Fruit fly (Drosophila melanogaster): ENCODE results near the gene bru3.
A peak's percentile ranks its signal among the peaks of the same experiment; 100 is the strongest.

bru3 gene

DNA sequence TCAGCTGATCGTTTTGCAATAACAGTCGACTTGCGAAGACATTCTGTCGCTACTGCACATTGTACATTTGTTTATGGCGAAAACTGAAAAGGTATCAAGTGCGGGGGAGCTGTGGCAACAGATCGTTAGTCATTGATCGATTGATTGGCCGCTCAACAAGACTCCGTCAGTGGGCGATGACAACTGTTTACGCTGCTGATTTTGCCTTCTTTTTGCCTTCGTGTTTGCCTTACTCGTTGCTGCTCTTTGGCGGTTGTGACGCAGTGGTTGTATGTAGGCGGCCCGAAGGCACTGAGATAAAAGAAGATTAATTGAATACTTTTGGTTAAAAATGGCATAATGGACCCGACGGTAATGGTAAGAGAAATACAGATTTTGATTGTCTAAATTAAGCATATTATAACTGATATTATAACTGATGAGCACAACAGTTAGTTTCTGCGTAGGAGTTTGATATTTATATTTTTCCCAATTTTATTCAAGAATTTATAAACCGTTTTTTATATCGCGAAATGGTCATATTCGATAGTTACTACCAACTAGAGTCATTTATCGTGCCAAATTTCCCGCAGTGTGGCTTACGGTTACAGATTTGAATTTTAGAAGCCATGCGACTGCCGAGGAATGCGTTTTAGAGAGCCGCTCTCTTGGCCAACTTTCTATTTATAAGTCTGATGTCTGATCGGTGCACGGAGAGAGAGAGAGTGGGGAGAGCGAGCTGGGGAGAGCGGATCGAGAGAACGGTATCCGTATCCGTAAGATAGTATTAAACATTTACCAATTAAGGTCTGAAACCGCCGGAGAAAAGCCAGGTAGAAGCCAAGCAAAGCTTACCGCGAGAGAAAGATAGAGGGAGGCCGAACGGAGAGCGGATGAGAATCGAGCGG is 326.4 kb downstream of the bru3 start (continued):
- TF ChIP-seq btn (GFP tag; optimal IDR thresholded peaks at IDR 0.05) (no peak), CG17361 (GFP tag; IDR thresholded peaks at IDR 0.05) (peak; percentile 95), CG32532 (GFP tag; IDR thresholded peaks at IDR 0.05) (peak; percentile 86), CG33213 (GFP tag; optimal IDR thresholded peaks at IDR 0.05) (peak; percentile 65), CG12769 (tag; optimal IDR thresholded peaks at IDR 0.05) (peak; percentile 39), hbn (GFP tag; IDR thresholded peaks at IDR 0.05; ENCODE audit: partially characterized antibody) (peak; percentile 69; the same call in 1 of the 2 replicates), CG34376 (GFP tag; optimal IDR thresholded peaks at IDR 0.05) (no peak), CG10321 (GFP tag; IDR thresholded peaks at IDR 0.05) (no peak; the same call in 1 of the 2 replicates), sqz (GFP tag; optimal IDR thresholded peaks at IDR 0.05) (peak; percentile 63), chn (GFP tag; optimal IDR thresholded peaks at IDR 0.05) (peak; percentile 69), Rfx (GFP tag; IDR thresholded peaks at IDR 0.05) (peak; percentile 88), CG10565 (GFP tag; optimal IDR thresholded peaks at IDR 0.05) (peak; percentile 37), run (tag; optimal IDR thresholded peaks at IDR 0.05) (peak; percentile 81), pfk (GFP tag; optimal IDR thresholded peaks at IDR 0.05) (no peak), Side (GFP tag; optimal IDR thresholded peaks at IDR 0.05) (peak; percentile 66), tio (GFP tag; optimal IDR thresholded peaks at IDR 0.05) (peak; percentile 90), ken (GFP tag; IDR thresholded peaks at IDR 0.05) (peak; percentile 75), CG2116 (GFP tag; optimal IDR thresholded peaks at IDR 0.05) (peak; percentile 55), ac (GFP tag; optimal IDR thresholded peaks at IDR 0.05) (no peak), CG12299 (tag; optimal IDR thresholded peaks at IDR 0.05) (peak; percentile 53), CG18011 (GFP tag; optimal IDR thresholded peaks at IDR 0.05) (peak; percentile 78), Deaf1 (tag; optimal IDR thresholded peaks at IDR 0.05) (peak; percentile 74), mld (GFP tag; IDR thresholded peaks at IDR 0.05; ENCODE audit: partially characterized antibody) (no peak), CG17359 (tag; optimal IDR thresholded peaks at IDR 0.05) (peak; percentile 91), CG3407 (GFP tag; optimal IDR thresholded peaks at IDR 0.05) (peak; percentile 76), CG9727 (GFP tag; optimal IDR thresholded peaks at IDR 0.05) (peak; percentile 92), CG2199 (GFP tag; IDR thresholded peaks at IDR 0.05) (peak; percentile 72; the same call in 1 of the 3 replicates), CG7372 (GFP tag; IDR thresholded peaks at IDR 0.05) (peak; percentile 71; the same call in 1 of the 2 replicates), Stat92E (GFP tag; optimal IDR thresholded peaks at IDR 0.05) (no peak), bcd (GFP tag; optimal IDR thresholded peaks at IDR 0.05) (peak; percentile 94), D (optimal IDR thresholded peaks at IDR 0.05) (no peak), D (GFP tag; optimal IDR thresholded peaks at IDR 0.05) (peak; percentile 92), jigr1 (GFP tag; IDR thresholded peaks at IDR 0.05) (peak; percentile 77), CG13624 (GFP tag; optimal IDR thresholded peaks at IDR 0.05) (peak; percentile 59), crc (GFP tag; optimal IDR thresholded peaks at IDR 0.05) (peak; percentile 22), row (GFP tag; IDR thresholded peaks at IDR 0.05) (peak; percentile 86), fd64A (GFP tag; optimal IDR thresholded peaks at IDR 0.05) (peak; percentile 77), CG1792 (GFP tag; optimal IDR thresholded peaks at IDR 0.05) (peak; percentile 64), CG3995 (GFP tag; optimal IDR thresholded peaks at IDR 0.05) (peak; percentile 48), odd (GFP tag; optimal IDR thresholded peaks at IDR 0.05) (peak; percentile 85), CG8944 (GFP tag; optimal IDR thresholded peaks at IDR 0.05) (peak; percentile 59), pita (GFP tag; optimal IDR thresholded peaks at IDR 0.05) (no peak), Camta (GFP tag; optimal IDR thresholded peaks at IDR 0.05) (peak; percentile 60), CG6254 (GFP tag; optimal IDR thresholded peaks at IDR 0.05) (peak; percentile 82), CTCF (GFP tag; optimal IDR thresholded peaks at IDR 0.05) (peak; percentile 64), ci (GFP tag; IDR thresholded peaks at IDR 0.05) (peak; percentile 74), CG15479 (GFP tag; optimal IDR thresholded peaks at IDR 0.05) (no peak), repo (GFP tag; optimal IDR thresholded peaks at IDR 0.05) (peak; percentile 68), al (GFP tag; IDR thresholded peaks at IDR 0.05) (peak; percentile 88)

Measured in whole organism, embryonic.